Worm (Caenorhabditis elegans) whole organism, L1 larva: ENCODE results near the gene ceh-13.

Experiments used
- lin-15B ChIP-seq: fragments of 150-350 bp; sonication (generic microtip); optimal IDR thresholded peaks from 3 replicates; lab custom pipeline; 2014; ENCODE audit warnings: missing biosample characterization, missing genetic modification characterization
- nhr-11 ChIP-seq: fragments of 150-350 bp; optimal IDR thresholded peaks from 2 replicates; lab custom pipeline; 2014; ENCODE audit warnings: missing biosample characterization, missing genetic modification characterization
- nhr-28 ChIP-seq: fragments of 150-350 bp; optimal IDR thresholded peaks from 2 replicates; lab custom pipeline; 2014; ENCODE audit warnings: missing biosample characterization, missing genetic modification characterization

DNA sequence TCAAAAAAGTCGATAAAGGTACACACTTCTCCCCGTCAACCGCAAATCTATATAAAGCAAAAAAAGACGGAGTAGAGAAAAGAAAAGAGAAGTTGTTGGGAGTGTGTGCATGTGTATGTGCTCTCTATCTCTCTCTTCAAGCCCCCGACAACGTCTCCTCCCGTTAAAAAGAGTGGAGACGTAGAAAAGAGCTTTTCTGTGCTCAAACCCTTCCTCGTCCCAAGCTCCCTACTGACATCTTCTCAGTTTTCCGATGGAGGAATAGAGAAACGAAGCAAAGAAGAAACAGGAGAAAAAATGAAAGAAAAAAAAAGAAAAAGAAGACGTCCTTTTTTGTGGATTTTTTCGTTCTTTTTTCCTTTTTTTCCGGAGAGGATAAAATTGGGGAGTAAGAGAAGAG is 25.1 kb downstream of the ceh-13 start:
- no peak for TF ChIP-seq nhr-28
- TF ChIP-seq lin-15B (tag; lab: Kevin White, UChicago) = no peak
- no peak for TF ChIP-seq nhr-11 (tag; lab: Kevin White, UChicago)
